Fruit fly (Drosophila melanogaster) whole organism, prepupa: ENCODE measurements around the gene Ctns.

Experiments used
- Blimp-1 ChIP-seq: fragments of 200-800 bp; sonication (Bioruptor generic); optimal IDR thresholded peaks from 3 replicates; lab custom pipeline; 2017; ENCODE audit warnings: missing biosample characterization, missing genetic modification characterization, mild to moderate bottlenecking, moderate library complexity, missing genetic modification reagents
- CG10631 ChIP-seq: fragments of 200-800 bp; sonication (Bioruptor generic); optimal IDR thresholded peaks from 2 replicates; lab custom pipeline; 2016; ENCODE audit warnings: missing biosample characterization, missing genetic modification characterization
- CG10669 ChIP-seq: fragments of 200-800 bp; sonication (Bioruptor generic); optimal IDR thresholded peaks from 3 replicates; lab custom pipeline; 2018; ENCODE audit warnings: missing biosample characterization, mild to moderate bottlenecking, missing genetic modification characterization, moderate library complexity
- CG11294 ChIP-seq: fragments of 200-800 bp; sonication (Bioruptor generic); IDR thresholded peaks from 2 replicates; pipeline ENCODE4 v1.3.6; 2022; ENCODE audit warnings: missing biosample characterization, missing genetic modification characterization
- CG11762 ChIP-seq: fragments of 200-800 bp; sonication (Bioruptor generic); optimal IDR thresholded peaks from 3 replicates; lab custom pipeline; 2016; ENCODE audit warnings: missing biosample characterization, missing genetic modification characterization; ENCODE audit not compliant: insufficient read depth
- CG11902 ChIP-seq: fragments of 200-800 bp; sonication (Bioruptor generic); optimal IDR thresholded peaks from 3 replicates; lab custom pipeline; 2016; ENCODE audit warnings: missing biosample characterization, missing genetic modification characterization
- CG15336 ChIP-seq: fragments of 200-800 bp; sonication (Bioruptor generic); IDR thresholded peaks from 2 replicates; pipeline ENCODE4 v1.3.6; 2022; ENCODE audit warnings: missing biosample characterization, missing genetic modification characterization
- CG1621 ChIP-seq: fragments of 200-800 bp; sonication (Bioruptor generic); optimal IDR thresholded peaks from 3 replicates; lab custom pipeline; 2018; ENCODE audit warnings: missing biosample characterization, mild to moderate bottlenecking, missing genetic modification characterization
- CG16779 ChIP-seq: fragments of 200-800 bp; sonication (Bioruptor generic); optimal IDR thresholded peaks from 3 replicates; lab custom pipeline; 2017; ENCODE audit warnings: missing biosample characterization, mild to moderate bottlenecking, missing genetic modification characterization
- CG3032 ChIP-seq: fragments of 200-800 bp; optimal IDR thresholded peaks from 2 replicates; lab custom pipeline; 2019; ENCODE audit warnings: missing biosample characterization, mild to moderate bottlenecking, missing genetic modification characterization, moderate library complexity
- CG31627 ChIP-seq: fragments of 200-800 bp; sonication (Bioruptor generic); optimal IDR thresholded peaks from 3 replicates; lab custom pipeline; 2016; ENCODE audit warnings: missing biosample characterization, missing genetic modification characterization
- CG32006 ChIP-seq: fragments of 200-800 bp; sonication (Bioruptor generic); optimal IDR thresholded peaks from 3 replicates; lab custom pipeline; 2017; ENCODE audit warnings: missing biosample characterization, mild to moderate bottlenecking, missing genetic modification characterization
- CG34406 ChIP-seq: fragments of 200-800 bp; sonication (Bioruptor generic); optimal IDR thresholded peaks from 3 replicates; lab custom pipeline; 2016; ENCODE audit warnings: missing biosample characterization, missing genetic modification characterization
- CG3919 ChIP-seq: fragments of 200-800 bp; sonication (Bioruptor generic); optimal IDR thresholded peaks from 3 replicates; lab custom pipeline; 2016; ENCODE audit warnings: missing biosample characterization, missing genetic modification characterization
- CG4318 ChIP-seq: fragments of 200-800 bp; sonication (Bioruptor generic); optimal IDR thresholded peaks from 3 replicates; lab custom pipeline; 2017; ENCODE audit warnings: missing biosample characterization, mild to moderate bottlenecking, missing genetic modification characterization
- CG6276 ChIP-seq: fragments of 200-800 bp; sonication (Bioruptor generic); optimal IDR thresholded peaks from 2 replicates; lab custom pipeline; 2017; ENCODE audit warnings: missing biosample characterization, mild to moderate bottlenecking, missing genetic modification characterization
- CG6808 ChIP-seq: fragments of 200-800 bp; sonication (Bioruptor generic); optimal IDR thresholded peaks from 3 replicates; lab custom pipeline; 2017; ENCODE audit warnings: missing biosample characterization, missing genetic modification characterization, mild to moderate bottlenecking, moderate library complexity, missing genetic modification reagents
- CG6854 ChIP-seq: fragments of 200-800 bp; sonication (Bioruptor generic); optimal IDR thresholded peaks from 2 replicates; lab custom pipeline; 2017; ENCODE audit warnings: missing biosample characterization, mild to moderate bottlenecking, missing genetic modification characterization
- CG7368 ChIP-seq: fragments of 200-800 bp; sonication (Bioruptor generic); optimal IDR thresholded peaks from 3 replicates; lab custom pipeline; 2016; ENCODE audit warnings: missing biosample characterization, missing genetic modification characterization
- CG8119 ChIP-seq: fragments of 200-800 bp; sonication (Bioruptor generic); IDR thresholded peaks from 3 replicates; pipeline ENCODE4 v1.3.6; 2022; ENCODE audit warnings: missing biosample characterization, missing genetic modification characterization
- CG8319 ChIP-seq: fragments of 200-800 bp; sonication (Bioruptor generic); optimal IDR thresholded peaks from 3 replicates; lab custom pipeline; 2016; ENCODE audit warnings: missing biosample characterization, missing genetic modification characterization
- CG8632 ChIP-seq: fragments of 200-800 bp; sonication (Bioruptor generic); optimal IDR thresholded peaks from 3 replicates; lab custom pipeline; 2016; ENCODE audit warnings: missing biosample characterization, missing genetic modification characterization
- CG9139 ChIP-seq: fragments of 200-800 bp; sonication (Bioruptor generic); optimal IDR thresholded peaks from 3 replicates; lab custom pipeline; 2017; ENCODE audit warnings: missing biosample characterization, mild to moderate bottlenecking, missing genetic modification characterization
- Eip75B ChIP-seq: fragments of 200-800 bp; sonication (Bioruptor generic); optimal IDR thresholded peaks from 3 replicates; lab custom pipeline; 2016; ENCODE audit warnings: missing biosample characterization, missing genetic modification characterization
- Eip93F ChIP-seq: fragments of 200-800 bp; sonication (Bioruptor generic); optimal IDR thresholded peaks from 2 replicates; lab custom pipeline; 2016; ENCODE audit warnings: missing biosample characterization, mild to moderate bottlenecking, missing genetic modification characterization
- Ets21C ChIP-seq: fragments of 200-800 bp; sonication (Bioruptor generic); optimal IDR thresholded peaks from 3 replicates; lab custom pipeline; 2016; ENCODE audit warnings: missing biosample characterization, missing genetic modification characterization
- Ets96B ChIP-seq: fragments of 200-800 bp; optimal IDR thresholded peaks from 2 replicates; lab custom pipeline; 2019; ENCODE audit warnings: missing biosample characterization, mild to moderate bottlenecking, missing genetic modification characterization, moderate library complexity
- Gug ChIP-seq: fragments of 200-800 bp; sonication (Bioruptor generic); IDR thresholded peaks from 2 replicates; pipeline ENCODE4 v1.3.6; 2022; ENCODE audit warnings: missing biosample characterization, missing genetic modification characterization
- Hr38 ChIP-seq: sonication (Bioruptor generic); optimal IDR thresholded peaks from 2 replicates; lab custom pipeline; 2016; ENCODE audit warnings: missing biosample characterization, missing genetic modification characterization
- Hr39 ChIP-seq: fragments of 200-800 bp; sonication (Bioruptor generic); optimal IDR thresholded peaks from 2 replicates; lab custom pipeline; 2016; ENCODE audit warnings: missing biosample characterization, missing genetic modification characterization
- Hr4 ChIP-seq: fragments of 200-800 bp; sonication (Bioruptor generic); optimal IDR thresholded peaks from 3 replicates; lab custom pipeline; 2016; ENCODE audit warnings: missing biosample characterization, missing genetic modification characterization
- Lpt ChIP-seq: fragments of 200-800 bp; sonication (Bioruptor generic); optimal IDR thresholded peaks from 3 replicates; lab custom pipeline; 2016; ENCODE audit warnings: missing biosample characterization, missing genetic modification characterization
- Met ChIP-seq: fragments of 200-800 bp; sonication (Bioruptor generic); optimal IDR thresholded peaks from 3 replicates; lab custom pipeline; 2016; ENCODE audit warnings: missing biosample characterization, missing genetic modification characterization
- Smox ChIP-seq: fragments of 200-800 bp; sonication (Bioruptor generic); optimal IDR thresholded peaks from 3 replicates; lab custom pipeline; 2016; ENCODE audit warnings: missing biosample characterization, missing genetic modification characterization
- Sox102F ChIP-seq: fragments of 200-800 bp; sonication (Bioruptor generic); optimal IDR thresholded peaks from 2 replicates; lab custom pipeline; 2016; ENCODE audit warnings: missing biosample characterization, mild to moderate bottlenecking, missing genetic modification characterization
- Sox14 ChIP-seq: fragments of 200-800 bp; sonication (Bioruptor generic); optimal IDR thresholded peaks from 3 replicates; lab custom pipeline; 2016; ENCODE audit warnings: missing biosample characterization, missing genetic modification characterization
- achi ChIP-seq: fragments of 200-800 bp; sonication (Bioruptor generic); optimal IDR thresholded peaks from 3 replicates; lab custom pipeline; 2016; ENCODE audit warnings: missing biosample characterization, missing genetic modification characterization
- acj6 ChIP-seq: fragments of 200-800 bp; sonication (Bioruptor generic); optimal IDR thresholded peaks from 3 replicates; lab custom pipeline; 2016; ENCODE audit warnings: missing biosample characterization, missing genetic modification characterization
- cyc ChIP-seq: fragments of 200-800 bp; sonication (Bioruptor generic); optimal IDR thresholded peaks from 3 replicates; lab custom pipeline; 2016; ENCODE audit warnings: missing biosample characterization, missing genetic modification characterization
- eg ChIP-seq: fragments of 200-800 bp; sonication (Bioruptor generic); IDR thresholded peaks from 3 replicates; pipeline ENCODE4 v1.3.6; 2022; ENCODE audit warnings: missing biosample characterization, missing genetic modification characterization
- esn ChIP-seq: fragments of 200-800 bp; sonication (Bioruptor generic); optimal IDR thresholded peaks from 2 replicates; lab custom pipeline; 2016; ENCODE audit warnings: missing biosample characterization, mild to moderate bottlenecking, missing genetic modification characterization, moderate library complexity
- fd59A ChIP-seq: fragments of 200-800 bp; sonication (Bioruptor generic); optimal IDR thresholded peaks from 2 replicates; lab custom pipeline; 2017; ENCODE audit warnings: missing biosample characterization, mild to moderate bottlenecking, missing genetic modification characterization, missing genetic modification reagents
- fd85E ChIP-seq: fragments of 200-800 bp; sonication (Bioruptor generic); optimal IDR thresholded peaks from 3 replicates; lab custom pipeline; 2016; ENCODE audit warnings: missing biosample characterization, missing genetic modification characterization
- fkh ChIP-seq: fragments of 200-800 bp; sonication (Bioruptor generic); optimal IDR thresholded peaks from 3 replicates; lab custom pipeline; 2017; ENCODE audit warnings: missing biosample characterization, mild to moderate bottlenecking, missing genetic modification characterization, moderate library complexity
- lz ChIP-seq: fragments of 200-800 bp; sonication (Bioruptor generic); optimal IDR thresholded peaks from 3 replicates; lab custom pipeline; 2016; ENCODE audit warnings: missing biosample characterization, missing genetic modification characterization
- net ChIP-seq: fragments of 200-800 bp; sonication (Bioruptor generic); optimal IDR thresholded peaks from 3 replicates; lab custom pipeline; 2016; ENCODE audit warnings: missing biosample characterization, missing genetic modification characterization
- pdm3 ChIP-seq: fragments of 200-800 bp; sonication (Bioruptor generic); optimal IDR thresholded peaks from 3 replicates; lab custom pipeline; 2016; ENCODE audit warnings: missing biosample characterization, missing genetic modification characterization
- spab ChIP-seq: fragments of 200-800 bp; sonication (Bioruptor generic); optimal IDR thresholded peaks from 2 replicates; lab custom pipeline; 2017; ENCODE audit warnings: missing biosample characterization, mild to moderate bottlenecking, missing genetic modification characterization, missing genetic modification reagents
- ss ChIP-seq, 2 experiments: fragments of 200-800 bp; sonication (Bioruptor generic); optimal IDR thresholded peaks; 2 replicates in 1 of 2; 3 replicates in 1 of 2; lab custom pipeline; 2017 to 2018; ENCODE audit warnings: mild to moderate bottlenecking in 2 of 2, missing biosample characterization in 2 of 2, missing genetic modification characterization in 2 of 2, moderate library complexity in 1 of 2
- svp ChIP-seq: fragments of 200-800 bp; sonication (Bioruptor generic); peaks from one replicate; lab custom pipeline; 2016; ENCODE audit warnings: missing biosample characterization, missing genetic modification characterization
- topi ChIP-seq: fragments of 200-800 bp; sonication (Bioruptor generic); optimal IDR thresholded peaks from 3 replicates; lab custom pipeline; 2016; ENCODE audit warnings: missing biosample characterization, missing genetic modification characterization
- vri ChIP-seq: fragments of 200-800 bp; sonication (Bioruptor generic); optimal IDR thresholded peaks from 3 replicates; lab custom pipeline; 2016; ENCODE audit warnings: missing biosample characterization, mild to moderate bottlenecking, missing genetic modification characterization

Gene Ctns

DNA sequence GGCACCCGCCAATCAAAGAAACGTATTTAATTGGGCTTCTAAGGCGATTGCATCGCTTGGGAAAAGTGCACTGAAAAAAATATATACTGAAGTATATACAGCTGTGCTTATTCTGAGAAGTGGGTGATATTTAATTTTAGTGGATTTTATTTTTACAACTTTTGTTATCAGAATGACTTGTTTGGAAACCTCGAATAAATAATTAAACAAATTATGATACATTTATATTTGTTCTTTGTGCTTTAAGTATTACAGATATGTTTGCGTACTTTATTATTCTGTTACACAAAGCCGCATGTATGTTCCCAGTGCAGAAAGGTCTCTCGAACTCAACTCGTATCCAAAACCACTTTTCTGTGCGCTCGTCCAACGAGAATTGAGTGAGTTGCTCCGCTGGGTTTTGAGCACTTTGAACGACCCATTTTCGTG is 10.1 kb downstream of the Ctns start:
- no peak for TF ChIP-seq Hr38 (GFP tag; lab: Kevin White, UChicago)
- TF ChIP-seq acj6, result peak; percentile 85
- TF ChIP-seq cyc, result peak; percentile 83
- TF ChIP-seq CG16779 (tag; lab: Kevin White, UChicago), result peak; percentile 36
- peak; percentile 79 for TF ChIP-seq CG10669
- TF ChIP-seq Hr39 (GFP tag; lab: Kevin White, UChicago), result peak; percentile 79
- TF ChIP-seq CG7368 (GFP tag; lab: Kevin White, UChicago), result peak; percentile 74
- TF ChIP-seq fkh, result peak; percentile 67
- peak; percentile 89 for TF ChIP-seq topi (GFP tag; lab: Kevin White, UChicago)
- TF ChIP-seq ss (GFP tag; optimal IDR thresholded peaks at IDR 0.05; lab: Kevin White, UChicago), result peak; percentile 62 to 71
- peak; percentile 78 for TF ChIP-seq Lpt
- peak; percentile 60 for TF ChIP-seq CG11294
- TF ChIP-seq svp (GFP tag; lab: Kevin White, UChicago), result peak; percentile 96
- TF ChIP-seq Eip75B, result peak; percentile 87
- peak; percentile 96 for TF ChIP-seq CG32006 (GFP tag; lab: Kevin White, UChicago)
- TF ChIP-seq CG31627, result peak; percentile 85
- TF ChIP-seq CG9139, result peak; percentile 64
- peak; percentile 20 for TF ChIP-seq CG1621
- TF ChIP-seq CG6854 (GFP tag; lab: Kevin White, UChicago), result peak; percentile 7
- TF ChIP-seq Smox (GFP tag; lab: Kevin White, UChicago), result peak; percentile 85
- TF ChIP-seq eg (GFP tag; lab: Robert Waterston, UW), result peak; percentile 86
- peak; percentile 87 for TF ChIP-seq CG3032
- TF ChIP-seq Ets21C (GFP tag; lab: Kevin White, UChicago), result peak; percentile 74
- TF ChIP-seq pdm3 (GFP tag; lab: Kevin White, UChicago), result peak; percentile 89
- peak; percentile 81 for TF ChIP-seq net
- TF ChIP-seq Met, result peak; percentile 91
- peak; percentile 79 for TF ChIP-seq CG11762 (GFP tag; lab: Kevin White, UChicago)
- peak; percentile 87 for TF ChIP-seq Sox14 (GFP tag; lab: Kevin White, UChicago)
- peak; percentile 83 for TF ChIP-seq Ets96B
- TF ChIP-seq fd59A, result peak; percentile 73
- peak; percentile 91 for TF ChIP-seq CG34406 (GFP tag; lab: Kevin White, UChicago)
- peak; percentile 88 for TF ChIP-seq lz (GFP tag; lab: Kevin White, UChicago)
- peak; percentile 83 for TF ChIP-seq CG6808 (GFP tag; lab: Kevin White, UChicago)
- peak; percentile 85 for TF ChIP-seq CG6276 (GFP tag; lab: Kevin White, UChicago)
- peak; percentile 85 for TF ChIP-seq CG8632 (GFP tag; lab: Kevin White, UChicago)
- peak; percentile 72 for TF ChIP-seq Blimp-1 (GFP tag; lab: Kevin White, UChicago)
- TF ChIP-seq vri (GFP tag; lab: Kevin White, UChicago), result peak; percentile 63
- TF ChIP-seq CG11902 (GFP tag; lab: Kevin White, UChicago), result peak; percentile 74
- peak; percentile 67 for TF ChIP-seq CG8319
- TF ChIP-seq spab (GFP tag; lab: Kevin White, UChicago), result peak; percentile 78
- TF ChIP-seq Eip93F, result peak; percentile 0
- peak; percentile 94 for TF ChIP-seq esn (GFP tag; lab: Kevin White, UChicago)
- peak; percentile 77 for TF ChIP-seq Gug
- TF ChIP-seq CG10631 (GFP tag; lab: Kevin White, UChicago), result peak; percentile 87
- peak; percentile 91 for TF ChIP-seq Hr4
- no peak for TF ChIP-seq fd85E (GFP tag; lab: Kevin White, UChicago)
- TF ChIP-seq CG8119 (GFP tag; lab: Robert Waterston, UW), result peak; percentile 92
- peak; percentile 87 for TF ChIP-seq CG4318
- TF ChIP-seq achi (GFP tag; lab: Kevin White, UChicago), result peak; percentile 89
- TF ChIP-seq Sox102F (GFP tag; lab: Kevin White, UChicago), result peak; percentile 74
- TF ChIP-seq CG3919 (GFP tag; lab: Kevin White, UChicago), result peak; percentile 88
- peak; percentile 91 for TF ChIP-seq CG15336
